Fruit fly (Drosophila melanogaster): Measurements from ENCODE around the gene CG4822.

CG4822 gene

dm6 chr2L:67279-67657 is 54.3 kb downstream of the CG4822 start:
- TF ChIP-seq lov (optimal IDR thresholded peaks at IDR 0.05) (no peak), lov (GFP tag; IDR thresholded peaks at IDR 0.05) (0 out of 3 replicates have a peak, but pooled peaks have one; percentile 36), eve (GFP tag; optimal IDR thresholded peaks at IDR 0.05) (peak in 1 of 2 experiments; percentile 58), chm (GFP tag; IDR thresholded peaks at IDR 0.05) (0 out of 2 replicates have a peak, but pooled peaks have one; percentile 55), Sox100B (GFP tag; optimal IDR thresholded peaks at IDR 0.05) (no peak)

All from whole organism, embryonic.